Worm (Caenorhabditis elegans): ENCODE data around the gene let-413.

let-413 gene

ce11 chrV:8000929-8001513 lies 23.4 kb upstream of the let-413 start, which contains the start of gene Y97E10AR.1:
Gene Y97E10AR.1 (plus strand): TSS chrV:8001463.
- TF ChIP-seq ztf-7 (tag; optimal IDR thresholded peaks at IDR 0.05) (no peak), F49E8.2 (tag; optimal IDR thresholded peaks at IDR 0.05; ENCODE audit: borderline replicate concordance) (no peak), vab-7 (GFP tag; IDR thresholded peaks at IDR 0.05) (no peak), ceh-32 (tag; optimal IDR thresholded peaks at IDR 0.05; ENCODE audit: poor library complexity) (no peak), lir-3 (tag; optimal IDR thresholded peaks at IDR 0.05) (no peak), daf-19 (GFP tag; conservative IDR thresholded peaks at IDR 0.05) (no peak), lsy-2 (tag; optimal IDR thresholded peaks at IDR 0.05) (peak; percentile 29 to 79), D1046.2 (GFP tag; IDR thresholded peaks at IDR 0.05) (no peak), dve-1 (tag; optimal IDR thresholded peaks at IDR 0.05; ENCODE audit: insufficient read depth) (peak; percentile 73), egl-43 (GFP tag; IDR thresholded peaks at IDR 0.05) (no peak), unc-62 (GFP tag; optimal IDR thresholded peaks at IDR 0.05 in 1 of 2) (peak in 1 of 2 experiments; percentile 99), unc-62 (tag; optimal IDR thresholded peaks at IDR 0.05) (peak; percentile 37), nhr-41 (GFP tag; IDR thresholded peaks at IDR 0.05) (peak; percentile 9; the same call in 1 of the 2 replicates), ceh-62 (tag; optimal IDR thresholded peaks at IDR 0.05) (no peak), dpl-1 (GFP tag; optimal IDR thresholded peaks at IDR 0.05) (peak; percentile 39), nhr-111 (GFP tag; optimal IDR thresholded peaks at IDR 0.05) (no peak), lin-15B (tag; optimal IDR thresholded peaks at IDR 0.05) (no peak), ceh-44 (GFP tag; IDR thresholded peaks at IDR 0.05) (no peak), rbr-2 (tag; optimal IDR thresholded peaks at IDR 0.05) (no peak), F37D6.2 (tag; optimal IDR thresholded peaks at IDR 0.05) (peak; percentile 34), daf-8 (GFP tag; IDR thresholded peaks at IDR 0.05) (no peak), skn-1 (tag; optimal IDR thresholded peaks at IDR 0.05) (no peak), fos-1 (tag; optimal IDR thresholded peaks at IDR 0.05) (no peak), duxl-1 (tag; optimal IDR thresholded peaks at IDR 0.05; ENCODE audit: poor library complexity) (no peak), daf-16 (GFP tag; optimal IDR thresholded peaks at IDR 0.05) (peak in 1 of 2 experiments; percentile 75), daf-16 (tag; optimal IDR thresholded peaks at IDR 0.05) (peak; percentile 87), ztf-11 (tag; optimal IDR thresholded peaks at IDR 0.05) (no peak), zip-2 (tag; optimal IDR thresholded peaks at IDR 0.05) (no peak), hlh-30 (tag; optimal IDR thresholded peaks at IDR 0.05; ENCODE audit: insufficient read depth) (peak; percentile 95), unc-39 (tag; optimal IDR thresholded peaks at IDR 0.05) (no peak), daf-12 (tag; optimal IDR thresholded peaks at IDR 0.05) (no peak), gei-8 (GFP tag; optimal IDR thresholded peaks at IDR 0.05) (peak; percentile 86), F44E2.7 (GFP tag; IDR thresholded peaks at IDR 0.05) (no peak), sdz-12 (GFP tag; optimal IDR thresholded peaks at IDR 0.05) (no peak), T20F7.1 (GFP tag; optimal IDR thresholded peaks at IDR 0.05) (peak; percentile 74), unc-130 (GFP tag; optimal IDR thresholded peaks at IDR 0.05) (no peak), nhr-102 (tag; optimal IDR thresholded peaks at IDR 0.05) (no peak), ctbp-1 (GFP tag; IDR thresholded peaks at IDR 0.05) (peak; percentile 83), lin-39 (tag; optimal IDR thresholded peaks at IDR 0.05) (no peak), nhr-28 (tag; optimal IDR thresholded peaks at IDR 0.05) (peak; percentile 85), Y48G9A.11 (GFP tag; IDR thresholded peaks at IDR 0.05) (no peak), dmd-8 (GFP tag; IDR thresholded peaks at IDR 0.05) (no peak), nhr-6 (tag; optimal IDR thresholded peaks at IDR 0.05) (no peak), mxl-2 (GFP tag; conservative IDR thresholded peaks at IDR 0.05) (0 out of 2 replicates have a peak, but pooled peaks have one; percentile 42), zfp-2 (tag; optimal IDR thresholded peaks at IDR 0.05) (no peak), nhr-10 (tag; optimal IDR thresholded peaks at IDR 0.05) (no peak), ama-1 (optimal IDR thresholded peaks at IDR 0.05) (no peak), nhr-42 (GFP tag; IDR thresholded peaks at IDR 0.05) (no peak), attf-4 (tag; optimal IDR thresholded peaks at IDR 0.05) (no peak), aly-2 (tag; optimal IDR thresholded peaks at IDR 0.05) (no peak), nhr-76 (tag; optimal IDR thresholded peaks at IDR 0.05) (no peak), lin-29 (GFP tag; IDR thresholded peaks at IDR 0.05) (no peak), mdl-1 (tag; optimal IDR thresholded peaks at IDR 0.05) (peak in 1 of 2 experiments; percentile 86)

Data from whole organism, L4 larva.